Fruit fly (Drosophila melanogaster) whole organism, embryonic: ENCODE measurements around the gene Vps53.
A peak's percentile ranks its signal among the peaks of the same experiment; 100 is the strongest.

Experiments
- Bdp1 ChIP-seq: fragments of 200-800 bp; sonication (Bioruptor generic); optimal IDR thresholded peaks from 3 replicates; lab custom pipeline; 2016; ENCODE audit warnings: missing biosample characterization, missing genetic modification characterization
- CG10147 ChIP-seq: fragments of 200-800 bp; sonication (Bioruptor generic); optimal IDR thresholded peaks from 2 replicates; lab custom pipeline; 2019; ENCODE audit warnings: missing biosample characterization, mild to moderate bottlenecking, missing genetic modification characterization, moderate library complexity
- CG10543 ChIP-seq: fragments of 200-800 bp; sonication (Bioruptor generic); optimal IDR thresholded peaks from 3 replicates; lab custom pipeline; 2017; ENCODE audit warnings: missing biosample characterization, mild to moderate bottlenecking, missing genetic modification characterization, moderate library complexity
- CG12155 ChIP-seq: fragments of 200-800 bp; sonication (Bioruptor generic); optimal IDR thresholded peaks from 3 replicates; lab custom pipeline; 2016; ENCODE audit warnings: missing biosample characterization, missing genetic modification characterization
- CG12769 ChIP-seq: fragments of 200-800 bp; sonication (Bioruptor generic); optimal IDR thresholded peaks from 2 replicates; lab custom pipeline; 2019; ENCODE audit warnings: missing biosample characterization, mild to moderate bottlenecking, missing genetic modification characterization, moderate library complexity
- CG14710 ChIP-seq: fragments of 200-800 bp; sonication (Bioruptor generic); optimal IDR thresholded peaks from 3 replicates; lab custom pipeline; 2019; ENCODE audit warnings: missing biosample characterization, mild to moderate bottlenecking, missing genetic modification characterization, moderate library complexity
- CG18599 ChIP-seq: fragments of 200-800 bp; sonication (Bioruptor generic); optimal IDR thresholded peaks from 3 replicates; lab custom pipeline; 2017; ENCODE audit warnings: missing biosample characterization, missing genetic modification characterization, mild to moderate bottlenecking, moderate library complexity, missing genetic modification reagents
- CG30431 ChIP-seq: fragments of 200-800 bp; sonication (Bioruptor generic); optimal IDR thresholded peaks from 2 replicates; lab custom pipeline; 2017; ENCODE audit warnings: missing biosample characterization, missing genetic modification characterization
- CG31441 ChIP-seq: fragments of 200-800 bp; sonication (Bioruptor generic); IDR thresholded peaks from 2 replicates; pipeline ENCODE4 v1.3.6; 2022; ENCODE audit warnings: missing biosample characterization, missing genetic modification characterization
- CG33213 ChIP-seq: fragments of 200-800 bp; sonication (Bioruptor generic); optimal IDR thresholded peaks from 3 replicates; lab custom pipeline; 2016; ENCODE audit warnings: missing biosample characterization, missing genetic modification characterization
- CG42726 ChIP-seq: fragments of 200-800 bp; sonication (Bioruptor generic); IDR thresholded peaks from 2 replicates; pipeline ENCODE4 v1.3.6; 2022; ENCODE audit warnings: missing biosample characterization, missing genetic modification characterization; ENCODE audit not compliant: partially characterized antibody
- CG4328 ChIP-seq: fragments of 200-800 bp; sonication (Bioruptor generic); optimal IDR thresholded peaks from 3 replicates; lab custom pipeline; 2017; ENCODE audit warnings: missing biosample characterization, missing genetic modification reagents, missing genetic modification characterization
- CG4730 ChIP-seq: fragments of 200-800 bp; sonication (Bioruptor generic); IDR thresholded peaks from 2 replicates; pipeline ENCODE4 v1.3.6; 2022; ENCODE audit warnings: missing biosample characterization, missing genetic modification characterization
- CG6254 ChIP-seq: fragments of 200-800 bp; sonication (Bioruptor generic); optimal IDR thresholded peaks from 3 replicates; lab custom pipeline; 2017; ENCODE audit warnings: mild to moderate bottlenecking, missing biosample characterization, missing genetic modification reagents, missing genetic modification characterization
- CG6654 ChIP-seq: fragments of 200-800 bp; sonication (Bioruptor generic); optimal IDR thresholded peaks from 2 replicates; lab custom pipeline; 2017; ENCODE audit warnings: missing biosample characterization, mild to moderate bottlenecking, missing genetic modification characterization
- CG6854 ChIP-seq: fragments of 200-800 bp; sonication (Bioruptor generic); optimal IDR thresholded peaks from 3 replicates; lab custom pipeline; 2017; ENCODE audit warnings: missing biosample characterization, mild to moderate bottlenecking, missing genetic modification characterization
- CG7839 ChIP-seq: fragments of 200-800 bp; sonication (Bioruptor generic); optimal IDR thresholded peaks from 3 replicates; lab custom pipeline; 2018; ENCODE audit warnings: missing biosample characterization, mild to moderate bottlenecking, missing genetic modification characterization, moderate library complexity
- CG8388 ChIP-seq: fragments of 200-800 bp; sonication (Bioruptor generic); optimal IDR thresholded peaks from 2 replicates; lab custom pipeline; 2019; ENCODE audit warnings: missing biosample characterization, mild to moderate bottlenecking, missing genetic modification characterization, moderate library complexity
- CG9797 ChIP-seq: fragments of 200-800 bp; sonication (Bioruptor generic); optimal IDR thresholded peaks from 3 replicates; lab custom pipeline; 2018; ENCODE audit warnings: missing biosample characterization, mild to moderate bottlenecking, missing genetic modification characterization
- D ChIP-seq, 2 experiments: fragments of 200-800 bp in 1 of 2; fragments of >200 bp in 1 of 2; sonication (Bioruptor generic) in 1 of 2; optimal IDR thresholded peaks; 2 replicates in 1 of 2; 3 replicates in 1 of 2; lab custom pipeline; 2017; ENCODE audit warnings: mild to moderate bottlenecking in 1 of 2, missing biosample characterization in 1 of 2, missing genetic modification characterization in 1 of 2, missing genetic modification reagents in 1 of 2
- Eip74EF ChIP-seq, 2 experiments: fragments of 200-800 bp in 1 of 2; fragments of >200 bp in 1 of 2; sonication (Bioruptor generic) in 1 of 2; optimal IDR thresholded peaks; 2 replicates each; lab custom pipeline; 2017 to 2019; ENCODE audit warnings: missing biosample characterization in 2 of 2, missing genetic modification characterization in 2 of 2, mild to moderate bottlenecking in 1 of 2, moderate library complexity in 1 of 2
- Hmr ChIP-seq: fragments of 200-800 bp; sonication (Bioruptor generic); optimal IDR thresholded peaks from 3 replicates; lab custom pipeline; 2017; ENCODE audit warnings: mild to moderate bottlenecking, missing biosample characterization, missing genetic modification reagents, missing genetic modification characterization
- Hr3 ChIP-seq: fragments of 200-800 bp; sonication (Bioruptor generic); optimal IDR thresholded peaks from 3 replicates; lab custom pipeline; 2016; ENCODE audit warnings: missing biosample characterization, missing genetic modification characterization
- Lpt ChIP-seq: fragments of >200 bp; optimal IDR thresholded peaks from 2 replicates; lab custom pipeline; 2018; ENCODE audit warnings: missing biosample characterization, missing genetic modification characterization
- Med ChIP-seq: fragments of 200-800 bp; sonication (Bioruptor generic); peaks from one replicate; lab custom pipeline; 2016; ENCODE audit warnings: missing biosample characterization, missing genetic modification characterization, mild to moderate bottlenecking, inconsistent platforms, moderate library complexity
- Myb ChIP-seq: fragments of 200-800 bp; sonication (Bioruptor generic); optimal IDR thresholded peaks from 2 replicates; lab custom pipeline; 2016; ENCODE audit warnings: missing biosample characterization, missing genetic modification characterization
- Oaz ChIP-seq: fragments of 200-800 bp; sonication (Bioruptor generic); IDR thresholded peaks from 2 replicates; pipeline ENCODE4 v1.3.6; 2022; ENCODE audit warnings: missing biosample characterization, missing genetic modification characterization
- Pdp1 ChIP-seq, 2 experiments: fragments of 200-800 bp; sonication (Bioruptor generic); optimal IDR thresholded peaks; 3 replicates each; lab custom pipeline; 2016; ENCODE audit warnings: missing biosample characterization in 2 of 2, missing genetic modification characterization in 2 of 2, mild to moderate bottlenecking in 1 of 2, moderate library complexity in 1 of 2
- Rfx ChIP-seq: fragments of 200-800 bp; sonication (Bioruptor generic); IDR thresholded peaks from 2 replicates; pipeline ENCODE4 v1.3.6; 2022; ENCODE audit warnings: missing biosample characterization, missing genetic modification characterization
- Sry-δ ChIP-seq: fragments of 200-800 bp; sonication (Bioruptor generic); optimal IDR thresholded peaks from 2 replicates; lab custom pipeline; 2016; ENCODE audit warnings: missing biosample characterization, missing genetic modification characterization
- cg ChIP-seq: fragments of 200-800 bp; sonication (Bioruptor generic); optimal IDR thresholded peaks from 3 replicates; lab custom pipeline; 2019; ENCODE audit warnings: missing biosample characterization, mild to moderate bottlenecking, missing genetic modification characterization, moderate library complexity
- chinmo ChIP-seq: fragments of 200-800 bp; sonication (Bioruptor generic); IDR thresholded peaks from 4 replicates; pipeline ENCODE4 v1.3.6; 2022; ENCODE audit warnings: missing biosample characterization, missing genetic modification characterization; ENCODE audit not compliant: partially characterized antibody
- dmrt99B ChIP-seq: fragments of 200-800 bp; sonication (Bioruptor generic); optimal IDR thresholded peaks from 2 replicates; lab custom pipeline; 2018; ENCODE audit warnings: missing biosample characterization, mild to moderate bottlenecking, missing genetic modification characterization, moderate library complexity
- en ChIP-seq: fragments of 200-800 bp; sonication (Bioruptor generic); optimal IDR thresholded peaks from 2 replicates; lab custom pipeline; 2016; ENCODE audit warnings: missing biosample characterization, missing genetic modification characterization
- ewg ChIP-seq: fragments of 200-800 bp; sonication (Bioruptor generic); optimal IDR thresholded peaks from 3 replicates; lab custom pipeline; 2017; ENCODE audit warnings: mild to moderate bottlenecking, missing biosample characterization, missing genetic modification reagents, missing genetic modification characterization
- ftz-f1 ChIP-seq: fragments of 200-800 bp; sonication (Bioruptor generic); optimal IDR thresholded peaks from 2 replicates; lab custom pipeline; 2016; ENCODE audit warnings: missing biosample characterization, missing genetic modification characterization
- gem ChIP-seq: fragments of 200-800 bp; sonication (Bioruptor generic); optimal IDR thresholded peaks from 2 replicates; lab custom pipeline; 2019; ENCODE audit warnings: missing biosample characterization, mild to moderate bottlenecking, missing genetic modification characterization, moderate library complexity
- knrl ChIP-seq: fragments of 200-800 bp; sonication (Bioruptor generic); IDR thresholded peaks from 3 replicates; pipeline ENCODE4 v1.3.6; 2022; ENCODE audit warnings: missing biosample characterization, missing genetic modification characterization; ENCODE audit not compliant: partially characterized antibody
- lab ChIP-seq: fragments of 200-800 bp; sonication (Bioruptor generic); optimal IDR thresholded peaks from 3 replicates; lab custom pipeline; 2017; ENCODE audit warnings: missing biosample characterization, missing genetic modification characterization, mild to moderate bottlenecking, moderate library complexity, missing genetic modification reagents
- lilli ChIP-seq: fragments of 200-800 bp; sonication (Bioruptor generic); optimal IDR thresholded peaks from 3 replicates; lab custom pipeline; 2016; ENCODE audit warnings: missing biosample characterization, missing genetic modification characterization
- mld ChIP-seq: fragments of 200-800 bp; sonication (Bioruptor generic); IDR thresholded peaks from 3 replicates; pipeline ENCODE4 v1.3.6; 2022; ENCODE audit warnings: missing biosample characterization, missing genetic modification characterization; ENCODE audit not compliant: partially characterized antibody
- nmo ChIP-seq: fragments of 200-800 bp; sonication (Bioruptor generic); optimal IDR thresholded peaks from 2 replicates; lab custom pipeline; 2018; ENCODE audit warnings: missing biosample characterization, mild to moderate bottlenecking, missing genetic modification characterization, moderate library complexity
- onecut ChIP-seq: fragments of 200-800 bp; sonication (Bioruptor generic); IDR thresholded peaks from 2 replicates; pipeline ENCODE4 v1.3.6; 2022; ENCODE audit warnings: missing biosample characterization, missing genetic modification characterization
- pb ChIP-seq: fragments of 200-800 bp; sonication (Bioruptor generic); optimal IDR thresholded peaks from 3 replicates; lab custom pipeline; 2016; ENCODE audit warnings: missing biosample characterization, missing genetic modification characterization
- seq ChIP-seq: fragments of 200-800 bp; sonication (Bioruptor generic); IDR thresholded peaks from 2 replicates; pipeline ENCODE4 v1.3.6; 2022; ENCODE audit warnings: missing biosample characterization, missing genetic modification characterization
- sna ChIP-seq: fragments of 200-800 bp; sonication (Bioruptor generic); IDR thresholded peaks from 2 replicates; pipeline ENCODE4 v1.3.6; 2022; ENCODE audit warnings: missing biosample characterization, missing genetic modification characterization; ENCODE audit not compliant: partially characterized antibody
- stwl ChIP-seq: fragments of 200-800 bp; sonication (Bioruptor generic); optimal IDR thresholded peaks from 3 replicates; lab custom pipeline; 2018; ENCODE audit warnings: missing biosample characterization, mild to moderate bottlenecking, missing genetic modification characterization, moderate library complexity
- tgo ChIP-seq: fragments of 200-800 bp; sonication (Bioruptor generic); IDR thresholded peaks from 3 replicates; pipeline ENCODE4 v1.3.6; 2022; ENCODE audit warnings: missing biosample characterization, missing genetic modification characterization
- vfl ChIP-seq: fragments of 200-800 bp; sonication (Bioruptor generic); optimal IDR thresholded peaks from 2 replicates; lab custom pipeline; 2016; ENCODE audit warnings: missing biosample characterization, missing genetic modification characterization

Vps53 gene

dm6 chr2L:4339780-4340694 lies 45.8 kb downstream of the Vps53 start (continued):
- no peak for TF ChIP-seq Oaz
- no peak for TF ChIP-seq CG12769 (tag; lab: Kevin White, UChicago)
- TF ChIP-seq pb: no peak
- peak; percentile 14 for TF ChIP-seq CG18599 (GFP tag; lab: Kevin White, UChicago)
- TF ChIP-seq Eip74EF (GFP tag; optimal IDR thresholded peaks at IDR 0.05; lab: Kevin White, UChicago): peak in 1 of 2 experiments; percentile 86
- TF ChIP-seq Myb: no peak
- no peak for TF ChIP-seq CG4730 (GFP tag; lab: Robert Waterston, UW)
- 0 out of 2 replicates have a peak, but pooled peaks have one; percentile 5 for TF ChIP-seq Rfx (GFP tag; lab: Robert Waterston, UW)
- TF ChIP-seq cg: peak; percentile 22
- TF ChIP-seq CG30431: no peak
- TF ChIP-seq chinmo (GFP tag; lab: Robert Waterston, UW): peak; percentile 57; the same call in 1 of the 4 replicates
- no peak for TF ChIP-seq Bdp1 (GFP tag; lab: Kevin White, UChicago)
- TF ChIP-seq CG6254 (GFP tag; lab: Kevin White, UChicago): no peak
- TF ChIP-seq tgo (GFP tag; lab: Robert Waterston, UW): no peak
- TF ChIP-seq sna: no peak
- TF ChIP-seq seq: no peak
- no peak for TF ChIP-seq onecut (GFP tag; lab: Robert Waterston, UW)
- TF ChIP-seq CG9797: no peak
- TF ChIP-seq ewg (GFP tag; lab: Kevin White, UChicago): peak; percentile 12
- TF ChIP-seq CG7839: no peak
- no peak for TF ChIP-seq dmrt99B (tag; lab: Kevin White, UChicago)
- TF ChIP-seq gem (tag; lab: Kevin White, UChicago): no peak
- no peak for TF ChIP-seq en (GFP tag; lab: Kevin White, UChicago)
- TF ChIP-seq lilli: no peak
- TF ChIP-seq CG31441 (GFP tag; lab: Robert Waterston, UW): no peak
- no peak for TF ChIP-seq Sry-δ
- TF ChIP-seq vfl (GFP tag; lab: Kevin White, UChicago): no peak
- no peak for TF ChIP-seq mld (GFP tag; lab: Robert Waterston, UW)
- TF ChIP-seq D (optimal IDR thresholded peaks at IDR 0.05; lab: Kevin White, UChicago): no peak
- no peak for TF ChIP-seq D (GFP tag; optimal IDR thresholded peaks at IDR 0.05; lab: Kevin White, UChicago)
- TF ChIP-seq CG10147: no peak
- TF ChIP-seq knrl (GFP tag; lab: Robert Waterston, UW): no peak
- no peak for TF ChIP-seq CG12155 (GFP tag; lab: Kevin White, UChicago)
- no peak for TF ChIP-seq CG6854 (GFP tag; lab: Kevin White, UChicago)
- no peak for TF ChIP-seq CG6654
- peak; percentile 10 for TF ChIP-seq lab

dm6 chr2L:4335979-4336378 lies 49.9 kb downstream of the Vps53 start:
- TF ChIP-seq CG33213 (GFP tag; lab: Kevin White, UChicago) (no peak), CG42726 (no peak), Hmr (GFP tag; lab: Kevin White, UChicago) (no peak), CG14710 (tag; lab: Kevin White, UChicago) (no peak), Pdp1 (GFP tag; optimal IDR thresholded peaks at IDR 0.05; lab: Kevin White, UChicago) (peak in 1 of 2 experiments; percentile 78), stwl (no peak), CG4328 (GFP tag; lab: Kevin White, UChicago) (no peak), ftz-f1 (GFP tag; lab: Kevin White, UChicago) (peak; percentile 21), nmo (GFP tag; lab: Kevin White, UChicago) (no peak), Hr3 (GFP tag; lab: Kevin White, UChicago) (no peak), CG10543 (GFP tag; lab: Kevin White, UChicago) (peak; percentile 29), sna (no peak), Med (GFP tag; lab: Kevin White, UChicago) (peak; percentile 52), Lpt (GFP tag; lab: Kevin White, UChicago) (no peak), CG8388 (GFP tag; lab: Kevin White, UChicago) (no peak)
